Worm (Caenorhabditis elegans) whole organism, young adult: ENCODE measurements around the gene eas-1.

ENCODE experiments used
- ama-1 ChIP-seq, 3 experiments: fragments of 150-350 bp in 1 of 3; sonication (generic microtip) in 2 of 3; optimal IDR thresholded peaks; 2 replicates each; lab custom pipeline; 2014 to 2018; ENCODE audit warnings: missing biosample characterization in 2 of 3, missing genetic modification characterization in 2 of 3, missing genetic modification reagents in 2 of 3
- die-1 ChIP-seq: sonication (generic microtip); optimal IDR thresholded peaks from 2 replicates; lab custom pipeline; 2016; ENCODE audit warnings: missing genotype, mild to moderate bottlenecking, missing genetic modification characterization, missing compliant biosample characterization
- dpff-1 ChIP-seq: sonication (generic microtip); optimal IDR thresholded peaks from 2 replicates; lab custom pipeline; 2017; ENCODE audit warnings: mild to moderate bottlenecking, missing genetic modification characterization, missing compliant biosample characterization
- efl-1 ChIP-seq: fragments of 150-350 bp; optimal IDR thresholded peaks from 2 replicates; lab custom pipeline; 2014; ENCODE audit warnings: missing biosample characterization, missing genetic modification reagents, missing genetic modification characterization
- lsl-1 ChIP-seq: fragments of 200-800 bp; sonication (Bioruptor generic); optimal IDR thresholded peaks from 2 replicates; lab custom pipeline; 2018; ENCODE audit warnings: mild to moderate bottlenecking, missing genetic modification characterization, moderate library complexity, missing compliant biosample characterization
- pha-4 ChIP-seq: fragments of 150-350 bp; sonication (generic microtip); optimal IDR thresholded peaks from 2 replicates; lab custom pipeline; 2014; ENCODE audit warnings: missing biosample characterization, missing genetic modification reagents, missing genetic modification characterization

DNA sequence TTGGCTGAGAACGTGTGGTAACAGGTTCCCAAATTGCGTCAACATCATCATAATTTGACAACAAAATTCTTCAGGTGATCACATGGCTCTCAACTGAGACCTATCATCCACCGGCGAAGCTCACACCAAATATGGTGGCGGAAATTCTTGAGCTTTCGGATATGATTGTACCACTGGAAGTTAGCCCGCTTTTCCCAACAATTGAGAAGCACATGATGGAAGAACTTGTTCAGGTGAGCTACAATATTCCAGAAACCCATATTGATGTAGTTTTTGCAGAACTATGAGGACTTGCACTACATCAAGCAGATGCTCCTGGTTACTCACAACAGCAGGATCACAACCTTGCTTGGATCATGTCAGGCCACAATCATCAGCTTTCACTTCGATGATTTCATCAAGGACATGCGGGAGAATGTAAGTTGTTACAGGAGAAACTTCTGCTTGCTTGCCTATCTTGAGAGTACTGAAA, 12.1 kb downstream of the eas-1 start, which contains the start of gene F41C3.1:
- no peak for TF ChIP-seq die-1 (tag; lab: Kevin White, UChicago)
- TF ChIP-seq lsl-1 = no peak
- no peak for TF ChIP-seq efl-1 (GFP tag; lab: Kevin White, UChicago)
- no peak for TF ChIP-seq dpff-1 (tag; lab: Kevin White, UChicago)
- TF ChIP-seq pha-4 (tag; lab: Kevin White, UChicago) = no peak
- no peak for TF ChIP-seq ama-1 (optimal IDR thresholded peaks at IDR 0.05; lab: Kevin White, UChicago)
- TF ChIP-seq ama-1 (GFP tag; optimal IDR thresholded peaks at IDR 0.05; lab: Kevin White, UChicago) = no peak
